Fruit fly (Drosophila melanogaster): Measurements from ENCODE around the gene Bet3.

- TF ChIP-seq Pif1A (GFP tag; optimal IDR thresholded peaks at IDR 0.05) (no peak), rn (GFP tag; IDR thresholded peaks at IDR 0.05) (no peak), CG4496 (GFP tag; IDR thresholded peaks at IDR 0.05) (no peak), CG34367 (tag; optimal IDR thresholded peaks at IDR 0.05) (no peak), Ets98B (GFP tag; IDR thresholded peaks at IDR 0.05) (no peak), CG17806 (tag; optimal IDR thresholded peaks at IDR 0.05) (no peak)
These were observed 45.4 kb downstream of the Bet3 start for dm6 chr3L:9396704-9397103.

All from whole organism, pupa.